Worm (Caenorhabditis elegans): Measurements from ENCODE around the gene F46E10.2.

The F46E10.2 gene

ce11 chrV:6514887-6515324 is 5.3 kb upstream of the F46E10.2 start, which contains the start of gene dpy-11 (continued):
- peak; percentile 60 for TF ChIP-seq crh-2 (tag; optimal IDR thresholded peaks at IDR 0.05)

- TF ChIP-seq sma-9 (GFP tag; optimal IDR thresholded peaks at IDR 0.05) (no peak), sma-9 (tag; optimal IDR thresholded peaks at IDR 0.05) (no peak), unc-62 (GFP tag; optimal IDR thresholded peaks at IDR 0.05) (no peak), mdl-1 (tag; optimal IDR thresholded peaks at IDR 0.05) (no peak), aly-2 (tag; optimal IDR thresholded peaks at IDR 0.05) (no peak), sem-4 (tag; optimal IDR thresholded peaks at IDR 0.05) (no peak), peb-1 (tag; optimal IDR thresholded peaks at IDR 0.05) (no peak), lin-11 (tag; optimal IDR thresholded peaks at IDR 0.05) (no peak)
Observed at ce11 chrV:6515344-6515743, 4.9 kb upstream of the F46E10.2 start.

ce11 chrV:6516491-6517304 is 3.5 kb upstream of the F46E10.2 start, which contains the start of gene mdh-1:
Gene mdh-1 (minus strand): TSS chrV:6516526.
- TF ChIP-seq ceh-16 (tag; optimal IDR thresholded peaks at IDR 0.05): no peak
- TF ChIP-seq unc-55 (GFP tag; optimal IDR thresholded peaks at IDR 0.05): peak; percentile 67
- TF ChIP-seq lin-11 (tag; optimal IDR thresholded peaks at IDR 0.05): no peak
- TF ChIP-seq sma-9 (GFP tag; optimal IDR thresholded peaks at IDR 0.05): peak; percentile 10
- TF ChIP-seq sma-9 (tag; optimal IDR thresholded peaks at IDR 0.05): no peak

- TF ChIP-seq fos-1 (tag; optimal IDR thresholded peaks at IDR 0.05): peak; percentile 75
- TF ChIP-seq dmd-4 (tag; optimal IDR thresholded peaks at IDR 0.05): no peak
- peak; percentile 72 for TF ChIP-seq nhr-21 (tag; optimal IDR thresholded peaks at IDR 0.05)
- TF ChIP-seq mdl-1 (tag; optimal IDR thresholded peaks at IDR 0.05): peak in 1 of 2 experiments; percentile 50
- peak; percentile 71 for TF ChIP-seq C34F6.9 (tag; optimal IDR thresholded peaks at IDR 0.05)
- peak; percentile 45 for TF ChIP-seq sem-4 (tag; optimal IDR thresholded peaks at IDR 0.05)
- TF ChIP-seq snpc-4 (tag; optimal IDR thresholded peaks at IDR 0.05): no peak
- TF ChIP-seq sma-3 (GFP tag; optimal IDR thresholded peaks at IDR 0.05): peak; percentile 32
- TF ChIP-seq gmeb-1 (tag; optimal IDR thresholded peaks at IDR 0.05): no peak
- no peak for TF ChIP-seq aly-2 (tag; optimal IDR thresholded peaks at IDR 0.05)
- TF ChIP-seq peb-1 (tag; optimal IDR thresholded peaks at IDR 0.05): no peak
- TF ChIP-seq nhr-129 (tag; optimal IDR thresholded peaks at IDR 0.05): peak; percentile 86
- no peak for TF ChIP-seq unc-62 (GFP tag; optimal IDR thresholded peaks at IDR 0.05)
- TF ChIP-seq ceh-16 (tag; optimal IDR thresholded peaks at IDR 0.05): no peak
- TF ChIP-seq crh-2 (tag; optimal IDR thresholded peaks at IDR 0.05): peak; percentile 81
- no peak for TF ChIP-seq unc-39 (tag; optimal IDR thresholded peaks at IDR 0.05)
- no peak for TF ChIP-seq R02D3.7 (tag; optimal IDR thresholded peaks at IDR 0.05)
- no peak for TF ChIP-seq elt-1 (tag; optimal IDR thresholded peaks at IDR 0.05)
- peak; percentile 32 for TF ChIP-seq nhr-6 (tag; optimal IDR thresholded peaks at IDR 0.05)
- TF ChIP-seq sma-9 (GFP tag; optimal IDR thresholded peaks at IDR 0.05): peak; percentile 89
- no peak for TF ChIP-seq sma-9 (tag; optimal IDR thresholded peaks at IDR 0.05)
- peak in 1 of 2 experiments; percentile 46 for TF ChIP-seq lsy-2 (tag; optimal IDR thresholded peaks at IDR 0.05)
- no peak for TF ChIP-seq elt-3 (tag; optimal IDR thresholded peaks at IDR 0.05)
- TF ChIP-seq ceh-82 (tag; optimal IDR thresholded peaks at IDR 0.05): no peak
- TF ChIP-seq ztf-11 (tag; optimal IDR thresholded peaks at IDR 0.05): no peak
- TF ChIP-seq alr-1 (tag; optimal IDR thresholded peaks at IDR 0.05): no peak
- TF ChIP-seq lin-39 (tag; optimal IDR thresholded peaks at IDR 0.05): no peak
- TF ChIP-seq Y55F3AM.14 (GFP tag; optimal IDR thresholded peaks at IDR 0.05): peak; percentile 30
- TF ChIP-seq ama-1 (optimal IDR thresholded peaks at IDR 0.05): peak; percentile 16
- no peak for TF ChIP-seq egl-27 (tag; optimal IDR thresholded peaks at IDR 0.05)
- TF ChIP-seq ztf-4 (tag; optimal IDR thresholded peaks at IDR 0.05): no peak
- TF ChIP-seq F13H6.1 (tag; optimal IDR thresholded peaks at IDR 0.05): peak; percentile 60
- TF ChIP-seq blmp-1 (tag; optimal IDR thresholded peaks at IDR 0.05; ENCODE audit: insufficient read depth): peak; percentile 96
- TF ChIP-seq lin-13 (GFP tag; optimal IDR thresholded peaks at IDR 0.05): no peak
- peak; percentile 74 for TF ChIP-seq nhr-25 (tag; optimal IDR thresholded peaks at IDR 0.05)
- no peak for TF ChIP-seq nhr-11 (tag; optimal IDR thresholded peaks at IDR 0.05)
- TF ChIP-seq ztf-1 (GFP tag; conservative IDR thresholded peaks at IDR 0.05): no peak
- TF ChIP-seq nhr-237 (tag; optimal IDR thresholded peaks at IDR 0.05): no peak
- TF ChIP-seq nhr-12 (tag; optimal IDR thresholded peaks at IDR 0.05): no peak
Observed at ce11 chrV:6517305-6518224, 2.7 kb upstream of the F46E10.2 start.

Data from whole organism, L2 larva.